Worm (Caenorhabditis elegans): ENCODE data around the gene srh-18.

- TF ChIP-seq ztf-23 (GFP tag; IDR thresholded peaks at IDR 0.05) (no peak), T22C8.4 (GFP tag; IDR thresholded peaks at IDR 0.05) (no peak), med-1 (GFP tag; optimal IDR thresholded peaks at IDR 0.05; ENCODE audit: insufficient read depth) (no peak), flt-1 (GFP tag; IDR thresholded peaks at IDR 0.05) (no peak)
Measured at ce11 chrV:13273302-13273701, 45.0 kb upstream of the srh-18 start.
